Fruit fly (Drosophila melanogaster) whole organism, embryonic: ENCODE data around the gene CG46304.

ENCODE experiments used
- CG10274 ChIP-seq: fragments of 200-800 bp; sonication (Bioruptor generic); optimal IDR thresholded peaks from 3 replicates; lab custom pipeline; 2017; ENCODE audit warnings: missing biosample characterization, mild to moderate bottlenecking, missing genetic modification characterization
- CG10462 ChIP-seq: fragments of 200-800 bp; sonication (Bioruptor generic); optimal IDR thresholded peaks from 2 replicates; lab custom pipeline; 2016; ENCODE audit warnings: missing biosample characterization, missing genetic modification characterization
- CG10543 ChIP-seq: fragments of 200-800 bp; sonication (Bioruptor generic); optimal IDR thresholded peaks from 3 replicates; lab custom pipeline; 2017; ENCODE audit warnings: missing biosample characterization, mild to moderate bottlenecking, missing genetic modification characterization, moderate library complexity
- CG11247 ChIP-seq: fragments of 200-800 bp; sonication (Bioruptor generic); IDR thresholded peaks from 2 replicates; pipeline ENCODE4 v1.3.6; 2022; ENCODE audit warnings: missing biosample characterization, missing genetic modification characterization
- CG14014 ChIP-seq: fragments of 200-800 bp; sonication (Bioruptor generic); IDR thresholded peaks from 2 replicates; pipeline ENCODE4 v1.3.6; 2022; ENCODE audit warnings: missing biosample characterization, missing genetic modification characterization
- CG14710 ChIP-seq: fragments of 200-800 bp; sonication (Bioruptor generic); optimal IDR thresholded peaks from 3 replicates; lab custom pipeline; 2019; ENCODE audit warnings: missing biosample characterization, mild to moderate bottlenecking, missing genetic modification characterization, moderate library complexity
- CG14965 ChIP-seq: fragments of 200-800 bp; sonication (Bioruptor generic); optimal IDR thresholded peaks from 2 replicates; lab custom pipeline; 2016; ENCODE audit warnings: missing biosample characterization, missing genetic modification characterization, borderline replicate concordance
- CG15696 ChIP-seq: fragments of 200-800 bp; sonication (Bioruptor generic); optimal IDR thresholded peaks from 2 replicates; lab custom pipeline; 2019; ENCODE audit warnings: missing biosample characterization, mild to moderate bottlenecking, missing genetic modification characterization, moderate library complexity
- CG17568 ChIP-seq: fragments of 200-800 bp; sonication (Bioruptor generic); optimal IDR thresholded peaks from 2 replicates; lab custom pipeline; 2018; ENCODE audit warnings: missing biosample characterization, mild to moderate bottlenecking, missing genetic modification characterization, moderate library complexity
- CG18262 ChIP-seq: fragments of 200-800 bp; optimal IDR thresholded peaks from 3 replicates; lab custom pipeline; 2019; ENCODE audit warnings: missing biosample characterization, mild to moderate bottlenecking, missing genetic modification characterization, moderate library complexity
- CG18619 ChIP-seq: fragments of 200-800 bp; sonication (Bioruptor generic); optimal IDR thresholded peaks from 3 replicates; lab custom pipeline; 2017; ENCODE audit warnings: missing biosample characterization, mild to moderate bottlenecking, missing genetic modification characterization
- CG2199 ChIP-seq: fragments of 200-800 bp; sonication (Bioruptor generic); IDR thresholded peaks from 3 replicates; pipeline ENCODE4 v1.3.6; 2022; ENCODE audit warnings: missing biosample characterization, missing genetic modification characterization
- CG32767 ChIP-seq: fragments of 200-800 bp; sonication (Bioruptor generic); IDR thresholded peaks from 2 replicates; pipeline ENCODE4 v1.3.6; 2022; ENCODE audit warnings: missing biosample characterization, missing genetic modification characterization
- CG3726 ChIP-seq: fragments of 200-800 bp; sonication (Bioruptor generic); IDR thresholded peaks from 3 replicates; pipeline ENCODE4, ENCODE4 v1.3.6; 2022; ENCODE audit warnings: missing biosample characterization, missing genetic modification characterization
- CG4404 ChIP-seq: fragments of 200-800 bp; sonication (Bioruptor generic); IDR thresholded peaks from 2 replicates; pipeline ENCODE4 v1.3.6; 2022; ENCODE audit warnings: missing biosample characterization, missing genetic modification characterization
- CG5180 ChIP-seq: fragments of 200-800 bp; sonication (Bioruptor generic); optimal IDR thresholded peaks from 3 replicates; lab custom pipeline; 2017; ENCODE audit warnings: missing biosample characterization, missing genetic modification characterization, mild to moderate bottlenecking, moderate library complexity, missing genetic modification reagents
- CG6175 ChIP-seq: fragments of 200-800 bp; sonication (Bioruptor generic); IDR thresholded peaks from 3 replicates; pipeline ENCODE4 v1.3.6; 2022; ENCODE audit warnings: missing biosample characterization, missing genetic modification characterization
- CG8290 ChIP-seq, 3 experiments: fragments of 200-800 bp; sonication (Bioruptor generic); optimal IDR thresholded peaks; 2 replicates each; lab custom pipeline; 2016 to 2019; ENCODE audit warnings: missing biosample characterization in 3 of 3, missing genetic modification characterization in 3 of 3, mild to moderate bottlenecking in 2 of 3, moderate library complexity in 1 of 3
- CG9437 ChIP-seq: fragments of 200-800 bp; sonication (Bioruptor generic); optimal IDR thresholded peaks from 2 replicates; lab custom pipeline; 2018; ENCODE audit warnings: missing biosample characterization, mild to moderate bottlenecking, missing genetic modification characterization
- CHES-1-like ChIP-seq: fragments of 200-800 bp; sonication (Bioruptor generic); optimal IDR thresholded peaks from 2 replicates; lab custom pipeline; 2016; ENCODE audit warnings: missing biosample characterization, missing genetic modification characterization
- Dad ChIP-seq: fragments of 200-800 bp; sonication (Bioruptor generic); optimal IDR thresholded peaks from 3 replicates; lab custom pipeline; 2016; ENCODE audit warnings: missing biosample characterization, missing genetic modification characterization
- Ets65A ChIP-seq: fragments of 200-800 bp; sonication (Bioruptor generic); peaks from one replicate; lab custom pipeline; 2016; ENCODE audit warnings: missing biosample characterization, missing genetic modification characterization
- Hand ChIP-seq: fragments of 200-800 bp; sonication (Bioruptor generic); optimal IDR thresholded peaks from 2 replicates; lab custom pipeline; 2017; ENCODE audit warnings: mild to moderate bottlenecking, missing biosample characterization, missing genetic modification reagents, missing genetic modification characterization
- Hey ChIP-seq: fragments of 200-800 bp; sonication (Bioruptor generic); optimal IDR thresholded peaks from 3 replicates; lab custom pipeline; 2018; ENCODE audit warnings: missing biosample characterization, mild to moderate bottlenecking, missing genetic modification characterization
- Hr3 ChIP-seq: fragments of 200-800 bp; sonication (Bioruptor generic); optimal IDR thresholded peaks from 3 replicates; lab custom pipeline; 2016; ENCODE audit warnings: missing biosample characterization, missing genetic modification characterization
- NK7.1 ChIP-seq: fragments of 200-800 bp; sonication (Bioruptor generic); optimal IDR thresholded peaks from 3 replicates; lab custom pipeline; 2016; ENCODE audit warnings: missing biosample characterization, missing genetic modification characterization
- Nf-YB ChIP-seq: fragments of 200-800 bp; sonication (Bioruptor generic); optimal IDR thresholded peaks from 3 replicates; lab custom pipeline; 2019; ENCODE audit warnings: missing biosample characterization, mild to moderate bottlenecking, missing genetic modification characterization, moderate library complexity
- Nf-YC ChIP-seq: fragments of 200-800 bp; optimal IDR thresholded peaks from 3 replicates; lab custom pipeline; 2019; ENCODE audit warnings: missing biosample characterization, mild to moderate bottlenecking, missing genetic modification characterization, moderate library complexity
- NfI ChIP-seq: fragments of 200-800 bp; sonication (Bioruptor generic); optimal IDR thresholded peaks from 3 replicates; lab custom pipeline; 2018; ENCODE audit warnings: missing biosample characterization, mild to moderate bottlenecking, missing genetic modification characterization, moderate library complexity
- Sry-δ ChIP-seq: fragments of 200-800 bp; sonication (Bioruptor generic); optimal IDR thresholded peaks from 2 replicates; lab custom pipeline; 2016; ENCODE audit warnings: missing biosample characterization, missing genetic modification characterization
- Stat92E ChIP-seq, 3 experiments: fragments of >200 bp in 2 of 3; fragments of 200-800 bp in 1 of 3; sonication (Bioruptor generic) in 1 of 3; optimal IDR thresholded peaks; 2 replicates each; lab custom pipeline; 2017 to 2019; ENCODE audit warnings: missing biosample characterization in 3 of 3, missing genetic modification characterization in 3 of 3, mild to moderate bottlenecking in 1 of 3, moderate library complexity in 1 of 3
- TFAM ChIP-seq: fragments of 200-800 bp; sonication (Bioruptor generic); optimal IDR thresholded peaks from 2 replicates; lab custom pipeline; 2017; ENCODE audit warnings: missing biosample characterization, missing genetic modification characterization, inconsistent platforms
- Trl ChIP-seq, 3 experiments: fragments of >200 bp in 2 of 3; fragments of 200-800 bp in 1 of 3; sonication (Bioruptor generic) in 1 of 3; optimal IDR thresholded peaks; 2 replicates in 1 of 3; 3 replicates in 2 of 3; lab custom pipeline; 2016 to 2017; ENCODE audit warnings: missing biosample characterization in 1 of 3, missing genetic modification characterization in 1 of 3
- aop ChIP-seq: fragments of 200-800 bp; sonication (Bioruptor generic); IDR thresholded peaks from 2 replicates; pipeline ENCODE4 v1.3.6; 2022; ENCODE audit warnings: missing biosample characterization, missing genetic modification characterization
- crc ChIP-seq: fragments of 200-800 bp; sonication (Bioruptor generic); optimal IDR thresholded peaks from 2 replicates; lab custom pipeline; 2016; ENCODE audit warnings: missing biosample characterization, missing genetic modification characterization
- dmrt11E ChIP-seq: fragments of 200-800 bp; sonication (Bioruptor generic); optimal IDR thresholded peaks from 3 replicates; lab custom pipeline; 2018; ENCODE audit warnings: missing biosample characterization, mild to moderate bottlenecking, missing genetic modification characterization, moderate library complexity
- dysf ChIP-seq: fragments of 200-800 bp; sonication (Bioruptor generic); IDR thresholded peaks from 3 replicates; pipeline ENCODE4 v1.3.6; 2022; ENCODE audit warnings: missing biosample characterization, missing genetic modification characterization
- exex ChIP-seq: fragments of 200-800 bp; sonication (Bioruptor generic); optimal IDR thresholded peaks from 4 replicates; lab custom pipeline; 2018; ENCODE audit warnings: missing biosample characterization, mild to moderate bottlenecking, missing genetic modification characterization, moderate library complexity
- jing ChIP-seq: fragments of 200-800 bp; sonication (Bioruptor generic); optimal IDR thresholded peaks from 2 replicates; lab custom pipeline; 2018; ENCODE audit warnings: missing biosample characterization, mild to moderate bottlenecking, missing genetic modification characterization
- mam ChIP-seq: fragments of 200-800 bp; sonication (Bioruptor generic); optimal IDR thresholded peaks from 3 replicates; lab custom pipeline; 2016; ENCODE audit warnings: missing biosample characterization, missing genetic modification characterization
- nom ChIP-seq: fragments of 200-800 bp; sonication (Bioruptor generic); optimal IDR thresholded peaks from 2 replicates; lab custom pipeline; 2017; ENCODE audit warnings: missing biosample characterization, missing genetic modification characterization, mild to moderate bottlenecking, moderate library complexity, missing genetic modification reagents
- onecut ChIP-seq: fragments of 200-800 bp; sonication (Bioruptor generic); IDR thresholded peaks from 2 replicates; pipeline ENCODE4 v1.3.6; 2022; ENCODE audit warnings: missing biosample characterization, missing genetic modification characterization
- pum ChIP-seq: fragments of 200-800 bp; sonication (Bioruptor generic); optimal IDR thresholded peaks from 2 replicates; lab custom pipeline; 2016; ENCODE audit warnings: missing biosample characterization, missing genetic modification characterization
- slou ChIP-seq: fragments of 200-800 bp; sonication (Bioruptor generic); optimal IDR thresholded peaks from 3 replicates; lab custom pipeline; 2016; ENCODE audit warnings: missing biosample characterization, missing genetic modification characterization
- sug ChIP-seq: fragments of 200-800 bp; optimal IDR thresholded peaks from 2 replicates; lab custom pipeline; 2019; ENCODE audit warnings: missing biosample characterization, mild to moderate bottlenecking, missing genetic modification characterization, moderate library complexity
- tgo ChIP-seq: fragments of 200-800 bp; sonication (Bioruptor generic); IDR thresholded peaks from 3 replicates; pipeline ENCODE4 v1.3.6; 2022; ENCODE audit warnings: missing biosample characterization, missing genetic modification characterization
- tx ChIP-seq: fragments of 200-800 bp; sonication (Bioruptor generic); optimal IDR thresholded peaks from 2 replicates; lab custom pipeline; 2016; ENCODE audit warnings: missing biosample characterization, missing genetic modification characterization
- usp ChIP-seq: fragments of >200 bp; optimal IDR thresholded peaks from 2 replicates; lab custom pipeline; 2017; ENCODE audit warnings: missing biosample characterization, missing genetic modification characterization
- vfl ChIP-seq: fragments of 200-800 bp; sonication (Bioruptor generic); optimal IDR thresholded peaks from 2 replicates; lab custom pipeline; 2016; ENCODE audit warnings: missing biosample characterization, missing genetic modification characterization

The CG46304 gene

DNA sequence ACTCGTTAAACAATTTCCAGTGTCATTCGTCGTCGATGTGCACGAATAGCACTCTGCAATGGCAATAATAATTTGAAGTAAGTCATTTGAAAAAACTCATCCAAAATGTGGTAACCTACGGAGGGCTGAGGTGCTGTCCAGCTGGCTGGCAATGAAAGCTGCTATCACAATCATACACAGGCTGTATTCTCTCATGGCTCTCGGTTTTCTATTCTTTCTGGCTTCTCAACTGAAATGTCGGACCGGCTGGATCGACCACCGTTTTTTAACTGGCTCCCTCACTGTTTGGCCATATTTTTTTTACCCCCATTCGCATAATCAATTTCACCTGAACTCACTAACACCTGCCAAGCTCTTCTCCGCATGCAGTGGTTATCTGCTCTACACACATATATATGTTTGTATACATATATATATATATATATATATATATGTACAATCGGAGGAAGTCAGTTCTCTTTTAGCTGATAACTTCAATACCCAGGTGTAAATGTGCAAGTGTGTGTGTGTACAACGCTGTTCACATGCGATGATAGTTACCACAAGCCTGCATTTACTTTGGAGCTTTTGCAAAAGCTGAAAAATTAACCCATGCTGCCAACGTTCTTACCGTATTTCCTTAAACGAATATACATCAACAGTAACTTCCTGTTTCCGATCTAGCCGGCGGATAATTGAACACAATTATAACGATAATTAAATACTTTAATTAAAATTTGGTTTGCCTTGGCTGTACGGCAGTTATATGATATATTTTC is 49.7 kb downstream of the CG46304 start, which contains the start of gene CG10650 (continued):
- TF ChIP-seq CG4404 (GFP tag; lab: Robert Waterston, UW) (no peak), CG9437 (no peak), sug (peak; percentile 73), CG10274 (GFP tag; lab: Kevin White, UChicago) (no peak), Trl (optimal IDR thresholded peaks at IDR 0.05; lab: Kevin White, UChicago) (no peak), Trl (GFP tag; optimal IDR thresholded peaks at IDR 0.05; lab: Kevin White, UChicago) (no peak), vfl (GFP tag; lab: Kevin White, UChicago) (no peak), CG17568 (no peak), CG8290 (GFP tag; optimal IDR thresholded peaks at IDR 0.05; lab: Kevin White, UChicago) (no peak), CG8290 (tag; optimal IDR thresholded peaks at IDR 0.05; lab: Kevin White, UChicago) (no peak), Nf-YC (tag; lab: Kevin White, UChicago) (peak; percentile 12), tx (GFP tag; lab: Kevin White, UChicago) (no peak), mam (GFP tag; lab: Kevin White, UChicago) (no peak), Stat92E (GFP tag; optimal IDR thresholded peaks at IDR 0.05; lab: Kevin White, UChicago) (no peak), slou (GFP tag; lab: Kevin White, UChicago) (no peak), CG14710 (tag; lab: Kevin White, UChicago) (no peak), onecut (no peak), exex (tag; lab: Kevin White, UChicago) (peak; percentile 39), CG6175 (GFP tag; lab: Robert Waterston, UW) (no peak), Sry-δ (GFP tag; lab: Kevin White, UChicago) (no peak), TFAM (no peak), usp (GFP tag; lab: Kevin White, UChicago) (no peak), CHES-1-like (GFP tag; lab: Kevin White, UChicago) (no peak), aop (no peak), dysf (GFP tag; lab: Robert Waterston, UW) (no peak), CG15696 (tag; lab: Kevin White, UChicago) (no peak), NK7.1 (GFP tag; lab: Kevin White, UChicago) (no peak), dmrt11E (tag; lab: Kevin White, UChicago) (no peak), CG18619 (GFP tag; lab: Kevin White, UChicago) (no peak), NfI (no peak), CG14965 (no peak), CG10543 (peak; percentile 64), nom (GFP tag; lab: Kevin White, UChicago) (no peak), Hand (GFP tag; lab: Kevin White, UChicago) (no peak), pum (no peak), CG10462 (no peak), CG3726 (GFP tag; lab: Robert Waterston, UW) (no peak), CG2199 (GFP tag; lab: Robert Waterston, UW) (0 out of 3 replicates have a peak, but pooled peaks have one; percentile 34), Hey (tag; lab: Kevin White, UChicago) (peak; percentile 36), CG11247 (no peak), crc (no peak), CG18262 (tag; lab: Kevin White, UChicago) (no peak), Dad (GFP tag; lab: Kevin White, UChicago) (no peak), Hr3 (GFP tag; lab: Kevin White, UChicago) (no peak), tgo (GFP tag; lab: Robert Waterston, UW) (no peak), CG5180 (GFP tag; lab: Kevin White, UChicago) (no peak), jing (GFP tag; lab: Kevin White, UChicago) (no peak), Nf-YB (GFP tag; lab: Kevin White, UChicago) (peak; percentile 10), CG32767 (GFP tag; lab: Robert Waterston, UW) (no peak), Ets65A (no peak), CG14014 (GFP tag; lab: Robert Waterston, UW) (no peak)
